Worm (Caenorhabditis elegans): ENCODE results near the gene ogdh-1.

The ogdh-1 gene

ce11 chrIV:4655979-4656378, 47.8 kb downstream of the ogdh-1 start:
- no peak for TF ChIP-seq ceh-13 (GFP tag; optimal IDR thresholded peaks at IDR 0.05)
- no peak for TF ChIP-seq hmbx-1 (tag; optimal IDR thresholded peaks at IDR 0.05)
- TF ChIP-seq tbx-37 (GFP tag; conservative IDR thresholded peaks at IDR 0.05) = no peak
- TF ChIP-seq sea-1 (GFP tag; conservative IDR thresholded peaks at IDR 0.05) = no peak
- no peak for TF ChIP-seq flt-1 (GFP tag; IDR thresholded peaks at IDR 0.05)
- no peak for TF ChIP-seq B0310.2 (tag; optimal IDR thresholded peaks at IDR 0.05)

ce11 chrIV:4653708-4654107, 50.1 kb downstream of the ogdh-1 start:
- TF ChIP-seq scrt-1 (GFP tag; IDR thresholded peaks at IDR 0.05) = no peak
- TF ChIP-seq ceh-36 (tag; optimal IDR thresholded peaks at IDR 0.05) = no peak
- no peak for TF ChIP-seq F13C5.2 (tag; optimal IDR thresholded peaks at IDR 0.05)
- no peak for TF ChIP-seq tbx-11 (GFP tag; IDR thresholded peaks at IDR 0.05)
- no peak for TF ChIP-seq flt-1 (GFP tag; IDR thresholded peaks at IDR 0.05)
- TF ChIP-seq B0310.2 (tag; optimal IDR thresholded peaks at IDR 0.05) = no peak
- no peak for TF ChIP-seq hmg-4 (GFP tag; optimal IDR thresholded peaks at IDR 0.05)
- no peak for TF ChIP-seq ceh-13 (GFP tag; optimal IDR thresholded peaks at IDR 0.05)
- no peak for TF ChIP-seq hmbx-1 (tag; optimal IDR thresholded peaks at IDR 0.05)
- no peak for TF ChIP-seq tra-4 (tag; optimal IDR thresholded peaks at IDR 0.05)
- no peak for TF ChIP-seq hnd-1 (tag; optimal IDR thresholded peaks at IDR 0.05)
- no peak for TF ChIP-seq aly-1 (tag; optimal IDR thresholded peaks at IDR 0.05)
- no peak for TF ChIP-seq tbx-37 (GFP tag; conservative IDR thresholded peaks at IDR 0.05)
- no peak for TF ChIP-seq ets-7 (tag; optimal IDR thresholded peaks at IDR 0.05)
- TF ChIP-seq sea-1 (GFP tag; conservative IDR thresholded peaks at IDR 0.05) = no peak
- TF ChIP-seq pes-1 (GFP tag; IDR thresholded peaks at IDR 0.05) = no peak
- no peak for TF ChIP-seq ama-1 (optimal IDR thresholded peaks at IDR 0.05)

ce11 chrIV:4652962-4653361, 50.8 kb downstream of the ogdh-1 start, which contains the start of gene psr-1:
psr-1 (plus strand) TSS chrIV:4653262.
- TF ChIP-seq tbx-37 (GFP tag; conservative IDR thresholded peaks at IDR 0.05) (no peak), ceh-36 (tag; optimal IDR thresholded peaks at IDR 0.05) (no peak), tra-4 (tag; optimal IDR thresholded peaks at IDR 0.05) (no peak), ceh-13 (GFP tag; optimal IDR thresholded peaks at IDR 0.05) (no peak), flt-1 (GFP tag; IDR thresholded peaks at IDR 0.05) (no peak), ama-1 (optimal IDR thresholded peaks at IDR 0.05) (no peak), F13C5.2 (tag; optimal IDR thresholded peaks at IDR 0.05) (no peak), B0310.2 (tag; optimal IDR thresholded peaks at IDR 0.05) (no peak), sea-1 (GFP tag; conservative IDR thresholded peaks at IDR 0.05) (no peak), scrt-1 (GFP tag; IDR thresholded peaks at IDR 0.05) (no peak), ets-7 (tag; optimal IDR thresholded peaks at IDR 0.05) (no peak), hmg-4 (GFP tag; optimal IDR thresholded peaks at IDR 0.05) (no peak), hnd-1 (tag; optimal IDR thresholded peaks at IDR 0.05) (no peak), pes-1 (GFP tag; IDR thresholded peaks at IDR 0.05) (no peak), tbx-11 (GFP tag; IDR thresholded peaks at IDR 0.05) (no peak), hmbx-1 (tag; optimal IDR thresholded peaks at IDR 0.05) (no peak), aly-1 (tag; optimal IDR thresholded peaks at IDR 0.05) (no peak)

- TF ChIP-seq scrt-1 (GFP tag; IDR thresholded peaks at IDR 0.05) (no peak), hmg-4 (GFP tag; optimal IDR thresholded peaks at IDR 0.05) (no peak), tbx-11 (GFP tag; IDR thresholded peaks at IDR 0.05) (no peak), hmbx-1 (tag; optimal IDR thresholded peaks at IDR 0.05) (no peak), aly-1 (tag; optimal IDR thresholded peaks at IDR 0.05) (no peak), tbx-37 (GFP tag; conservative IDR thresholded peaks at IDR 0.05) (no peak), F13C5.2 (tag; optimal IDR thresholded peaks at IDR 0.05) (no peak), ama-1 (optimal IDR thresholded peaks at IDR 0.05) (no peak), ceh-36 (tag; optimal IDR thresholded peaks at IDR 0.05) (no peak), ets-7 (tag; optimal IDR thresholded peaks at IDR 0.05) (no peak), hnd-1 (tag; optimal IDR thresholded peaks at IDR 0.05) (no peak), B0310.2 (tag; optimal IDR thresholded peaks at IDR 0.05) (no peak), sea-1 (GFP tag; conservative IDR thresholded peaks at IDR 0.05) (no peak), ceh-13 (GFP tag; optimal IDR thresholded peaks at IDR 0.05) (no peak), tra-4 (tag; optimal IDR thresholded peaks at IDR 0.05) (no peak), flt-1 (GFP tag; IDR thresholded peaks at IDR 0.05) (no peak), pes-1 (GFP tag; IDR thresholded peaks at IDR 0.05) (no peak)
Measured at ce11 chrIV:4652365-4652844, 51.4 kb downstream of the ogdh-1 start, which contains the start of gene F29B9.5. F29B9.5 (plus strand) TSS chrIV:4652415.

- TF ChIP-seq pes-1 (GFP tag; IDR thresholded peaks at IDR 0.05) = peak; percentile 65; the same call in 1 of the 2 replicates
- no peak for TF ChIP-seq ets-7 (tag; optimal IDR thresholded peaks at IDR 0.05)
- TF ChIP-seq F13C5.2 (tag; optimal IDR thresholded peaks at IDR 0.05) = peak; percentile 53
- no peak for TF ChIP-seq tbx-11 (GFP tag; IDR thresholded peaks at IDR 0.05)
- TF ChIP-seq sea-1 (GFP tag; conservative IDR thresholded peaks at IDR 0.05) = 0 out of 2 replicates have a peak, but pooled peaks have one; percentile 58
- TF ChIP-seq ceh-36 (tag; optimal IDR thresholded peaks at IDR 0.05) = peak; percentile 6
- TF ChIP-seq flt-1 (GFP tag; IDR thresholded peaks at IDR 0.05) = no peak
Measured at ce11 chrIV:4650624-4651094, 53.2 kb downstream of the ogdh-1 start, which contains the start of gene ubc-9. ubc-9 (plus strand) TSS chrIV:4651044.

ce11 chrIV:4649460-4649859, 54.4 kb downstream of the ogdh-1 start, which contains the start of gene F29B9.7:
F29B9.7 (plus strand) TSS chrIV:4649760.
- no peak for TF ChIP-seq ceh-13 (GFP tag; optimal IDR thresholded peaks at IDR 0.05)

- no peak for TF ChIP-seq tbx-37 (GFP tag; conservative IDR thresholded peaks at IDR 0.05)
- TF ChIP-seq flt-1 (GFP tag; IDR thresholded peaks at IDR 0.05) = no peak
- no peak for TF ChIP-seq hmg-4 (GFP tag; optimal IDR thresholded peaks at IDR 0.05)
- TF ChIP-seq ama-1 (optimal IDR thresholded peaks at IDR 0.05) = no peak
- no peak for TF ChIP-seq hnd-1 (tag; optimal IDR thresholded peaks at IDR 0.05)
- no peak for TF ChIP-seq tra-4 (tag; optimal IDR thresholded peaks at IDR 0.05)
- no peak for TF ChIP-seq sea-1 (GFP tag; conservative IDR thresholded peaks at IDR 0.05)
- no peak for TF ChIP-seq B0310.2 (tag; optimal IDR thresholded peaks at IDR 0.05)
- no peak for TF ChIP-seq ceh-13 (GFP tag; optimal IDR thresholded peaks at IDR 0.05)
- no peak for TF ChIP-seq pes-1 (GFP tag; IDR thresholded peaks at IDR 0.05)
- no peak for TF ChIP-seq ets-7 (tag; optimal IDR thresholded peaks at IDR 0.05)
- no peak for TF ChIP-seq aly-1 (tag; optimal IDR thresholded peaks at IDR 0.05)
- TF ChIP-seq hmbx-1 (tag; optimal IDR thresholded peaks at IDR 0.05) = no peak
- no peak for TF ChIP-seq scrt-1 (GFP tag; IDR thresholded peaks at IDR 0.05)
- no peak for TF ChIP-seq tbx-11 (GFP tag; IDR thresholded peaks at IDR 0.05)
- TF ChIP-seq F13C5.2 (tag; optimal IDR thresholded peaks at IDR 0.05) = no peak
Measured at ce11 chrIV:4647385-4647784, 56.4 kb downstream of the ogdh-1 start, which contains the start of gene F29B9.8. F29B9.8 (plus strand) TSS chrIV:4647685.

Measured in whole organism, early embryonic.